Worm (Caenorhabditis elegans): ENCODE measurements around the gene trf-1.

- TF ChIP-seq tlf-1 (GFP tag; optimal IDR thresholded peaks at IDR 0.05) (no peak), lin-35 (GFP tag; optimal IDR thresholded peaks at IDR 0.05) (no peak)
Measured at ce11 chrIII:13435570-13435969, 5.3 kb downstream of the trf-1 start, which contains the start of gene F45G2.8.
